Fruit fly (Drosophila melanogaster) S2 (cell line): ENCODE measurements around the gene AP-1-2beta.

ENCODE experiments used
- CG8478 ChIP-seq: fragments of >200 bp; optimal IDR thresholded peaks from 2 replicates; lab custom pipeline; 2018
- CTCF ChIP-seq, 2 experiments: fragments of >200 bp; optimal IDR thresholded peaks; 2 replicates each; lab custom pipeline; 2018

DNA sequence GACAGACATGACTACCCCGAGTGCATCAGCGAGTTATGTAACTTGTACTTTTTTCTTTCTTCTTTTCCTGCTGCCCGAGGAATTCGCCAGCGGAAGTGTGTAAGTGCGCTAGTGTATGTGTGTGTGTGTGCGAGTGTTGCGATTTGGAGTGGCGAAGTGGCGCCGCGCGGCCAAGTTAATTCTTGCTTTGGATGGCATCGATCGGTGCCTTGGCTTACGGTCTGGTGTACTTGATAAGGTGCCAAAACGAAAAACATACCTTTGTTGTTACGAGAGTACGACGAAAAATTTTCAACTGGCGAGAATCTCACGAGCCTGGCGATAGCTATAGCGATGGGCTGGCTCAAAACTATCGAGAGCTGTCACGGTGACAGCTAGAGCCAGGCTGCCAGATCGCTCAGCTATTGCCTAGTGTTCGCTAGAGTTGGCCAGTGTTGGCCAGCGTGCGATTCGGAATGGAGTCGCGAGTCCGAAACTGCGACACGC, 13.2 kb downstream of the AP-1-2beta start, which contains the start of the genes CG18809, COX6B, CG33932 and Rpp20:
- TF ChIP-seq CG8478 (no peak), CTCF (optimal IDR thresholded peaks at IDR 0.05; lab: Kevin White, UChicago) (peak; percentile 33 to 57)
